Fruit fly (Drosophila melanogaster) whole organism, wandering third instar larva: ENCODE measurements around the gene CG31253.

Experiments used
- Abd-B ChIP-seq: fragments of >200 bp; optimal IDR thresholded peaks from 2 replicates; lab custom pipeline; 2017; ENCODE audit warnings: missing biosample characterization, missing genetic modification characterization
- CG32264 ChIP-seq: fragments of 200-800 bp; sonication (Bioruptor generic); optimal IDR thresholded peaks from 2 replicates; lab custom pipeline; 2016; ENCODE audit warnings: missing biosample characterization, missing genetic modification characterization
- CG9705 ChIP-seq: fragments of 200-800 bp; sonication (Bioruptor generic); optimal IDR thresholded peaks from 2 replicates; lab custom pipeline; 2018; ENCODE audit warnings: missing biosample characterization, mild to moderate bottlenecking, missing genetic modification characterization
- Dfd ChIP-seq: fragments of >200 bp; optimal IDR thresholded peaks from 2 replicates; lab custom pipeline; 2017; ENCODE audit warnings: missing biosample characterization, missing genetic modification characterization
- GATAd ChIP-seq: sonication (Bioruptor generic); optimal IDR thresholded peaks from 2 replicates; lab custom pipeline; 2016; ENCODE audit warnings: missing biosample characterization, missing genetic modification characterization
- HLH106 ChIP-seq: fragments of 200-800 bp; optimal IDR thresholded peaks from 3 replicates; lab custom pipeline; 2019; ENCODE audit warnings: missing biosample characterization, mild to moderate bottlenecking, missing genetic modification characterization, moderate library complexity
- Hnf4 ChIP-seq: fragments of 200-800 bp; sonication (Bioruptor generic); optimal IDR thresholded peaks from 2 replicates; lab custom pipeline; 2016; ENCODE audit warnings: missing biosample characterization, mild to moderate bottlenecking, missing genetic modification characterization
- Hr83 ChIP-seq: fragments of 200-300 bp; sonication (Bioruptor generic); optimal IDR thresholded peaks from 2 replicates; lab custom pipeline; 2016; ENCODE audit warnings: missing biosample characterization, mild to moderate bottlenecking, missing genetic modification characterization, moderate library complexity; ENCODE audit not compliant: poor library complexity, severe bottlenecking
- Jra ChIP-seq: sonication (Bioruptor generic); optimal IDR thresholded peaks from 2 replicates; lab custom pipeline; 2016; ENCODE audit warnings: missing biosample characterization, missing genetic modification characterization
- Mio ChIP-seq: sonication (Bioruptor generic); optimal IDR thresholded peaks from 2 replicates; lab custom pipeline; 2016; ENCODE audit warnings: missing biosample characterization, missing genetic modification characterization
- N ChIP-seq: fragments of >200 bp; optimal IDR thresholded peaks from 2 replicates; lab custom pipeline; 2018; ENCODE audit warnings: missing biosample characterization, missing external identifiers, missing genetic modification characterization
- OdsH ChIP-seq: fragments of 200-800 bp; sonication (Bioruptor generic); optimal IDR thresholded peaks from 2 replicates; lab custom pipeline; 2016; ENCODE audit warnings: missing biosample characterization, mild to moderate bottlenecking, missing genetic modification characterization
- Rel ChIP-seq, 2 experiments: fragments of 200-800 bp; sonication (Bioruptor generic) in 1 of 2; optimal IDR thresholded peaks; 2 replicates in 1 of 2; 3 replicates in 1 of 2; lab custom pipeline; 2016 to 2019; ENCODE audit warnings: mild to moderate bottlenecking in 2 of 2, missing biosample characterization in 2 of 2, missing genetic modification characterization in 2 of 2, moderate library complexity in 1 of 2
- Vsx2 ChIP-seq: fragments of 200-300, 225-300 bp; sonication (Bioruptor generic); optimal IDR thresholded peaks from 2 replicates; lab custom pipeline; 2018; ENCODE audit warnings: missing biosample characterization, missing genetic modification characterization; ENCODE audit not compliant: partially characterized antibody
- br ChIP-seq: fragments of 200-800 bp; sonication (Bioruptor generic); optimal IDR thresholded peaks from 2 replicates; lab custom pipeline; 2016; ENCODE audit warnings: missing biosample characterization, missing genetic modification characterization
- dmrt93B ChIP-seq: fragments of 200-800 bp; sonication (Bioruptor generic); optimal IDR thresholded peaks from 2 replicates; lab custom pipeline; 2018; ENCODE audit warnings: missing biosample characterization, mild to moderate bottlenecking, missing genetic modification characterization
- dsf ChIP-seq: sonication (Bioruptor generic); optimal IDR thresholded peaks from 2 replicates; lab custom pipeline; 2016; ENCODE audit warnings: missing biosample characterization, missing genetic modification characterization, borderline replicate concordance
- ey ChIP-seq: fragments of 200-800 bp; sonication (Bioruptor generic); optimal IDR thresholded peaks from 2 replicates; lab custom pipeline; 2016; ENCODE audit warnings: missing biosample characterization, missing genetic modification characterization
- foxo ChIP-seq, 2 experiments: fragments of 200-800 bp; sonication (Bioruptor generic); optimal IDR thresholded peaks; 2 replicates in 1 of 2; 3 replicates in 1 of 2; lab custom pipeline; 2016 to 2017; ENCODE audit warnings: missing biosample characterization in 2 of 2, missing genetic modification characterization in 2 of 2
- fru ChIP-seq: fragments of 200-800 bp; sonication (Bioruptor generic); optimal IDR thresholded peaks from 3 replicates; lab custom pipeline; 2016; ENCODE audit warnings: missing biosample characterization, mild to moderate bottlenecking, missing genetic modification characterization
- h ChIP-seq: fragments of 200-800 bp; sonication (Bioruptor generic); optimal IDR thresholded peaks from 3 replicates; lab custom pipeline; 2016; ENCODE audit warnings: missing biosample characterization, mild to moderate bottlenecking, missing genetic modification characterization
- jim ChIP-seq: fragments of 175-275, 200-325 bp; sonication (Bioruptor generic); optimal IDR thresholded peaks from 2 replicates; lab custom pipeline; 2016; ENCODE audit warnings: missing biosample characterization, mild to moderate bottlenecking, missing genetic modification characterization
- lola ChIP-seq: fragments of >200 bp; optimal IDR thresholded peaks from 2 replicates; lab custom pipeline; 2017; ENCODE audit warnings: missing biosample characterization, missing genetic modification characterization
- pan ChIP-seq: fragments of >200 bp; optimal IDR thresholded peaks from 2 replicates; lab custom pipeline; 2017
- rgr ChIP-seq: fragments of 200-800 bp; sonication (Bioruptor generic); optimal IDR thresholded peaks from 3 replicates; lab custom pipeline; 2016; ENCODE audit warnings: missing biosample characterization, mild to moderate bottlenecking, missing genetic modification characterization
- sage ChIP-seq: fragments of 200-800 bp; sonication (Bioruptor generic); optimal IDR thresholded peaks from 2 replicates; lab custom pipeline; 2016; ENCODE audit warnings: missing biosample characterization, mild to moderate bottlenecking, missing genetic modification characterization
- sv ChIP-seq: fragments of 200-800 bp; sonication (Bioruptor generic); optimal IDR thresholded peaks from 3 replicates; lab custom pipeline; 2016; ENCODE audit warnings: missing biosample characterization, missing genetic modification characterization
- tai ChIP-seq: sonication (Bioruptor generic); optimal IDR thresholded peaks from 2 replicates; lab custom pipeline; 2016; ENCODE audit warnings: missing biosample characterization, missing genetic modification characterization
- usp ChIP-seq: fragments of >200 bp; optimal IDR thresholded peaks from 2 replicates; lab custom pipeline; 2017; ENCODE audit warnings: missing biosample characterization, missing genetic modification characterization
- woc ChIP-seq: sonication (Bioruptor generic); optimal IDR thresholded peaks from 2 replicates; lab custom pipeline; 2016; ENCODE audit warnings: missing biosample characterization, mild to moderate bottlenecking, missing genetic modification characterization

CG31253 gene

DNA sequence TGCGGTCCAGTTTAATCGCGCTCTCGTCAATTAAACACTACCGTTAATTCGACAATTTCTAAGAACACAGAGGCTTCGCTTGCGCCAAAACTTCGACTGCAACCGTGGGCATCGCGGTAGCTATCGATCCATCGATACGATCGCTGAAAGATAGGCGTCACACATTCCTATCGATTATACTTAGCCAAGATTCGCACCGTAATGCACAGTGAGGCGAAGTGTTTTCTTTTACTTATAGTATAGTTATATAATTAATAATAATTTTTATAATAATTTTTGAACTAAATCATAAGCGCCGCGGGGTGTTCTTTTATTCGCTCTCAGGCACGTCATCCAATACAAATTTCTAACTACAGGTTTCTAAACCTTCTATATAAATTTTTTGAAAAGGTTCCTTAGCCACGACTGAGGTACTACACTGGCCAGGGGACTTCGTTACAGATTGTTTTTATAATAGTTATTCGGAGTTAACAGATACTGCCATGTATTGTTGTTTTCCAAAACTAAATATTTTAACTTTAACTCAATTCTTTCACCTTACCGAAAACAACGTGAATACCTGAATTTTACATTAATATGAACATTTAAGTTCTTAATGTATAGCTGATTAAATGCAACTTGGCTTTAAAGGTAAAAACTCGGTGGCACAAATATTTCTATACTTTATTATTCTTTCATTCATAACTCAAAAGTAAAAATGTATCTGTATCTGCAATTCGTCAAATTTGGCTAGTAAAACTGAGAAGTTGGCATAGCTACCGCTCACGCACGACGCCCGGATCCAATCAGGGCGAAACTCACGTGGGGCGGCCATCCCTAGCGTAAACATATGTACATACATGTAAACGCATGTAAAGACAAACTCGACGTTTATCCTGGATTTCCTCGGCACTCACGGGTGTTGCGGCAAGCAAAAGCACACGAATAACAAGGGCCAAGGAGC lies 22.4 kb downstream of the CG31253 start, which contains the start of the genes NSD and BOD1 (continued):
- no peak for TF ChIP-seq fru (GFP tag; lab: Kevin White, UChicago)

DNA sequence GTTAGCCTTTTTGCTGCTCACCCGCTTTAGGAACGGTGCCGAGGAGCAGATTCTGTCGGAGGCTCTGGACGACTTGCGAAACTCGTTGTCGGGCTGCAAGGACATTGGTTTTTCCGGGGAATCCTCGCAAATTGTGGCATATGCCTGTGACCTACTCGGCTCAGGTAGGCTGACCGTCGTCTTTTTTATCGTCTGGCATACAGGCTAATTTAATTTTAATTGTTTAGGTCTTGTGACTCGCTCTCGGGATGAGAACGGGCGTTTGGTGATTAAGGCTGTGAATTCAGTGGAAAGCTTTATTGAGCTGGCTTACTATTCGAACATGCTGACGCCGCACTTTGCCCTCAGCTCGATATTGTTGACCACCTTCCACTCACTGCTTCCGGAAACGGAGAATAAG lies 28.9 kb downstream of the CG31253 start:
- no peak for TF ChIP-seq CG32264
- no peak for TF ChIP-seq dmrt93B (GFP tag; lab: Kevin White, UChicago)
- no peak for TF ChIP-seq Hr83 (GFP tag; lab: Kevin White, UChicago)
- TF ChIP-seq sv (GFP tag; lab: Kevin White, UChicago): no peak
- no peak for TF ChIP-seq Vsx2 (GFP tag; lab: Kevin White, UChicago)
- TF ChIP-seq sage (GFP tag; lab: Kevin White, UChicago): no peak

DNA sequence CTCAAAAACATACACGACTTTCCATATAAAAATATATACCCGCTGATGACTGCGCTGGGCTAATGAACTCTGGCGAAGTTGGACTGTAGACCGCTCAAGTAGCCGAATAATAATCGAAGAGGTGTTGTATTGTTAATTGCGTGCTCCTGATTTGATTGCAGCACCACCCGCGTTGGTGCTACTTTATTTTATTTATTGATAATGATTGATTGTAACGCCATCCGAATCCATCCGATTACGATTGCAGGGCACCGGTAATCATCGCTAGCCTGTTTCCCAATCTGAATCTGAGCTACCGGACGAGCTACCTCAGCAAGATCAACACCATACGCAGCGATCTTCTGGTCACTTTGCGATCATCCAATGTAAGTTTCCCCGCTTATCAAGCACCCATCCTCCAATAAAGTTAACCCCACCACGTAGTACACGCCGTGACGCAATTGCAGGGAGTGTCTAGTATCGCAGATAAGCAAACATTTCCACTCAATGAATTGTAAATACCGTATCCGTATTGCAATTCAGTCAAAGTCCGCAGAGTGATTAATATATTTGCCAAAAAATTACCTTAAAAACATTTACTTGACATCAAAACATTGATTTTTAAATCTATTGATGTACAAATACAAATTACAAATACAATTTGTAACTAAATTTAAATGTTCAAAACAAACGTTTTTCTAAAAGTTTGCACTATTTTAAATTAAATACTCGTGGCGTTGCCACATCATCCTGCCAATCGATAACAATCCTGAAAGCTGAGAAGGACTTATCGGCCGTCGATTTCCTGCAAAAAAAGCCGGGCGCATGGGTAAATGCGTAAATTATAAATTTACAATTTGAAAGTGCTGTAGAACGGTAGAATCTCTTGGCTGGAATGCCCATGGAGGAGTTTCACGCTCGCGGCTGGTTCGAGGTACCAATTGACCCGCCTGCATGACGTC lies 31.1 kb downstream of the CG31253 start:
- TF ChIP-seq h (GFP tag; lab: Kevin White, UChicago): peak; percentile 58
- TF ChIP-seq OdsH (GFP tag; lab: Kevin White, UChicago): no peak
- TF ChIP-seq Rel (GFP tag; optimal IDR thresholded peaks at IDR 0.05; lab: Kevin White, UChicago): no peak
- peak; percentile 21 for TF ChIP-seq Rel (tag; optimal IDR thresholded peaks at IDR 0.05; lab: Kevin White, UChicago)
- TF ChIP-seq dmrt93B (GFP tag; lab: Kevin White, UChicago): no peak
- no peak for TF ChIP-seq tai (GFP tag; lab: Kevin White, UChicago)
- TF ChIP-seq jim (GFP tag; lab: Kevin White, UChicago): no peak
- no peak for TF ChIP-seq CG32264
- no peak for TF ChIP-seq foxo (GFP tag; optimal IDR thresholded peaks at IDR 0.05; lab: Kevin White, UChicago)
- no peak for TF ChIP-seq pan (lab: Kevin White, UChicago)
- TF ChIP-seq br: no peak
- peak; percentile 61 for TF ChIP-seq Hnf4 (GFP tag; lab: Kevin White, UChicago)
- no peak for TF ChIP-seq HLH106 (tag; lab: Kevin White, UChicago)
- no peak for TF ChIP-seq Mio (GFP tag; lab: Kevin White, UChicago)
- no peak for TF ChIP-seq rgr

DNA sequence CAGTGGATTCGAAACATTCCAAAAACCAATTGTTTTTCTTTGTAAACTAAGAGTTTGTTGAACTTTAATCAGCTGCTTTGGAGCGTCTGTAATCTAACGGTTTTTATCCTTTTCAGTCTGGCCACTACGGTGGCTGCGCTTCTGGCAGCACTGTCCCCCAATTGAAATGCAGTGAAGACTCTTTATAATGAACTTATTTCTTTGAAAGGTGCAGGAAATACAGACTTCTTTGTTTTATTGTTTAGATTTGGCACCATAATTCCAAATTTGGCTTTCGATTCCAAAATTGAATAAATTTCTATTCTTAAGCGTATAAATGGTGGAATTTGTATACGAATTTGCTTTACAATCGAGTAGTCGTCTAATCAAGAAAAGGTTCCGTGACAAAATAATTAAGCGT lies 32.2 kb downstream of the CG31253 start, which contains the start of gene nenya:
Gene nenya, minus strand, starts transcription at position 35 of the 400 bp plus-strand sequence.
- no peak for TF ChIP-seq GATAd (GFP tag; lab: Kevin White, UChicago)
- TF ChIP-seq tai (GFP tag; lab: Kevin White, UChicago): no peak
- no peak for TF ChIP-seq rgr
- TF ChIP-seq Hnf4 (GFP tag; lab: Kevin White, UChicago): no peak
- TF ChIP-seq woc (GFP tag; lab: Kevin White, UChicago): no peak
- no peak for TF ChIP-seq dmrt93B (GFP tag; lab: Kevin White, UChicago)
- TF ChIP-seq Jra (GFP tag; lab: Kevin White, UChicago): no peak
- TF ChIP-seq N (GFP tag; lab: Kevin White, UChicago): no peak
- TF ChIP-seq sage (GFP tag; lab: Kevin White, UChicago): no peak
- no peak for TF ChIP-seq ey (GFP tag; lab: Kevin White, UChicago)
- no peak for TF ChIP-seq CG9705
- TF ChIP-seq lola: no peak
- no peak for TF ChIP-seq Abd-B (GFP tag; lab: Kevin White, UChicago)
- TF ChIP-seq usp: no peak
- TF ChIP-seq Dfd (GFP tag; lab: Kevin White, UChicago): no peak
- TF ChIP-seq dsf: no peak
- no peak for TF ChIP-seq HLH106 (tag; lab: Kevin White, UChicago)
